Worm (Caenorhabditis elegans): Measurements from ENCODE around the gene ugt-48.

DNA sequence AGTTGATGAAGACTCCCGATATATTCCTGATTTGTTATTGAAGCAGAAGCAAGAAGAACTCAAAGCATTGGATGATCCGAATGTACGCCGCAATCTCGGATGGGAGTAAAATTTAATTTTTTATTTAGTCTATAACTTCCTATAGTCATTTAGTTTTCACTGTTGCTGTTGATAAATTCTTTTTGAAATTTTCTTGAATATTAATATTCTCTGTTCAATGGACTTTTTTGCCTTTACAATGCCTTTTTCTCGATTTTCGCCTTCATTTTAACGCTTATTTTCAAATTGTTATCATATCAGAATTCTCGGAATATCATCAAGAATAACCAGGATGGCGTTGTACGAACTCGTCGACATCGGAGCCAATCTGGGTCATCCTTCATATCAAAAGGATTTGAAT is 46.5 kb upstream of the ugt-48 start, which contains the start of gene crn-2:
- TF ChIP-seq fos-1 (tag; optimal IDR thresholded peaks at IDR 0.05), result no peak
- no peak for TF ChIP-seq mdl-1 (tag; optimal IDR thresholded peaks at IDR 0.05)
- no peak for TF ChIP-seq R02D3.7 (tag; optimal IDR thresholded peaks at IDR 0.05)
